Fruit fly (Drosophila melanogaster) whole organism, prepupa: Measurements from ENCODE around the gene CG18808.
A peak's percentile ranks its signal among the peaks of the same experiment; 100 is the strongest.

ENCODE experiments used
- Blimp-1 ChIP-seq: fragments of 200-800 bp; sonication (Bioruptor generic); optimal IDR thresholded peaks from 3 replicates; lab custom pipeline; 2017; ENCODE audit warnings: missing biosample characterization, missing genetic modification characterization, mild to moderate bottlenecking, moderate library complexity, missing genetic modification reagents
- CG10631 ChIP-seq: fragments of 200-800 bp; sonication (Bioruptor generic); optimal IDR thresholded peaks from 2 replicates; lab custom pipeline; 2016; ENCODE audit warnings: missing biosample characterization, missing genetic modification characterization
- CG11294 ChIP-seq: fragments of 200-800 bp; sonication (Bioruptor generic); IDR thresholded peaks from 2 replicates; pipeline ENCODE4 v1.3.6; 2022; ENCODE audit warnings: missing biosample characterization, missing genetic modification characterization
- CG11902 ChIP-seq: fragments of 200-800 bp; sonication (Bioruptor generic); optimal IDR thresholded peaks from 3 replicates; lab custom pipeline; 2016; ENCODE audit warnings: missing biosample characterization, missing genetic modification characterization
- CG15336 ChIP-seq: fragments of 200-800 bp; sonication (Bioruptor generic); IDR thresholded peaks from 2 replicates; pipeline ENCODE4 v1.3.6; 2022; ENCODE audit warnings: missing biosample characterization, missing genetic modification characterization
- CG34406 ChIP-seq: fragments of 200-800 bp; sonication (Bioruptor generic); optimal IDR thresholded peaks from 3 replicates; lab custom pipeline; 2016; ENCODE audit warnings: missing biosample characterization, missing genetic modification characterization
- CG3919 ChIP-seq: fragments of 200-800 bp; sonication (Bioruptor generic); optimal IDR thresholded peaks from 3 replicates; lab custom pipeline; 2016; ENCODE audit warnings: missing biosample characterization, missing genetic modification characterization
- CG6276 ChIP-seq: fragments of 200-800 bp; sonication (Bioruptor generic); optimal IDR thresholded peaks from 2 replicates; lab custom pipeline; 2017; ENCODE audit warnings: missing biosample characterization, mild to moderate bottlenecking, missing genetic modification characterization
- CG6792 ChIP-seq: fragments of 200-800 bp; sonication (Bioruptor generic); optimal IDR thresholded peaks from 3 replicates; lab custom pipeline; 2016; ENCODE audit warnings: missing biosample characterization, missing genetic modification characterization
- CG6854 ChIP-seq: fragments of 200-800 bp; sonication (Bioruptor generic); optimal IDR thresholded peaks from 2 replicates; lab custom pipeline; 2017; ENCODE audit warnings: missing biosample characterization, mild to moderate bottlenecking, missing genetic modification characterization
- CG8632 ChIP-seq: fragments of 200-800 bp; sonication (Bioruptor generic); optimal IDR thresholded peaks from 3 replicates; lab custom pipeline; 2016; ENCODE audit warnings: missing biosample characterization, missing genetic modification characterization
- Eip75B ChIP-seq: fragments of 200-800 bp; sonication (Bioruptor generic); optimal IDR thresholded peaks from 3 replicates; lab custom pipeline; 2016; ENCODE audit warnings: missing biosample characterization, missing genetic modification characterization
- Eip78C ChIP-seq: fragments of 200-800 bp; sonication (Bioruptor generic); peaks from one replicate; lab custom pipeline; 2016; ENCODE audit warnings: missing biosample characterization, missing genetic modification characterization
- Eip93F ChIP-seq: fragments of 200-800 bp; sonication (Bioruptor generic); optimal IDR thresholded peaks from 2 replicates; lab custom pipeline; 2016; ENCODE audit warnings: missing biosample characterization, mild to moderate bottlenecking, missing genetic modification characterization
- Ets96B ChIP-seq: fragments of 200-800 bp; optimal IDR thresholded peaks from 2 replicates; lab custom pipeline; 2019; ENCODE audit warnings: missing biosample characterization, mild to moderate bottlenecking, missing genetic modification characterization, moderate library complexity
- Gug ChIP-seq: fragments of 200-800 bp; sonication (Bioruptor generic); IDR thresholded peaks from 2 replicates; pipeline ENCODE4 v1.3.6; 2022; ENCODE audit warnings: missing biosample characterization, missing genetic modification characterization
- Hr39 ChIP-seq: fragments of 200-800 bp; sonication (Bioruptor generic); optimal IDR thresholded peaks from 2 replicates; lab custom pipeline; 2016; ENCODE audit warnings: missing biosample characterization, missing genetic modification characterization
- Lpt ChIP-seq: fragments of 200-800 bp; sonication (Bioruptor generic); optimal IDR thresholded peaks from 3 replicates; lab custom pipeline; 2016; ENCODE audit warnings: missing biosample characterization, missing genetic modification characterization
- Met ChIP-seq: fragments of 200-800 bp; sonication (Bioruptor generic); optimal IDR thresholded peaks from 3 replicates; lab custom pipeline; 2016; ENCODE audit warnings: missing biosample characterization, missing genetic modification characterization
- Sox102F ChIP-seq: fragments of 200-800 bp; sonication (Bioruptor generic); optimal IDR thresholded peaks from 2 replicates; lab custom pipeline; 2016; ENCODE audit warnings: missing biosample characterization, mild to moderate bottlenecking, missing genetic modification characterization
- Sox14 ChIP-seq: fragments of 200-800 bp; sonication (Bioruptor generic); optimal IDR thresholded peaks from 3 replicates; lab custom pipeline; 2016; ENCODE audit warnings: missing biosample characterization, missing genetic modification characterization
- Sox15 ChIP-seq: fragments of 200-800 bp; sonication (Bioruptor generic); optimal IDR thresholded peaks from 3 replicates; lab custom pipeline; 2016; ENCODE audit warnings: missing biosample characterization, missing genetic modification characterization
- acj6 ChIP-seq: fragments of 200-800 bp; sonication (Bioruptor generic); optimal IDR thresholded peaks from 3 replicates; lab custom pipeline; 2016; ENCODE audit warnings: missing biosample characterization, missing genetic modification characterization
- dsx ChIP-seq: fragments of 200-800 bp; optimal IDR thresholded peaks from 3 replicates; lab custom pipeline; 2019; ENCODE audit warnings: missing biosample characterization, mild to moderate bottlenecking, missing genetic modification characterization, moderate library complexity; ENCODE audit not compliant: poor library complexity, severe bottlenecking
- esn ChIP-seq: fragments of 200-800 bp; sonication (Bioruptor generic); optimal IDR thresholded peaks from 2 replicates; lab custom pipeline; 2016; ENCODE audit warnings: missing biosample characterization, mild to moderate bottlenecking, missing genetic modification characterization, moderate library complexity
- fd85E ChIP-seq: fragments of 200-800 bp; sonication (Bioruptor generic); optimal IDR thresholded peaks from 3 replicates; lab custom pipeline; 2016; ENCODE audit warnings: missing biosample characterization, missing genetic modification characterization
- net ChIP-seq: fragments of 200-800 bp; sonication (Bioruptor generic); optimal IDR thresholded peaks from 3 replicates; lab custom pipeline; 2016; ENCODE audit warnings: missing biosample characterization, missing genetic modification characterization
- pdm3 ChIP-seq: fragments of 200-800 bp; sonication (Bioruptor generic); optimal IDR thresholded peaks from 3 replicates; lab custom pipeline; 2016; ENCODE audit warnings: missing biosample characterization, missing genetic modification characterization
- salr ChIP-seq, 2 experiments: fragments of 200-800 bp; sonication (Bioruptor generic); optimal IDR thresholded peaks; 3 replicates each; lab custom pipeline; 2016 to 2018; ENCODE audit warnings: missing biosample characterization in 2 of 2, missing genetic modification characterization in 2 of 2, mild to moderate bottlenecking in 1 of 2
- spab ChIP-seq: fragments of 200-800 bp; sonication (Bioruptor generic); optimal IDR thresholded peaks from 2 replicates; lab custom pipeline; 2017; ENCODE audit warnings: missing biosample characterization, mild to moderate bottlenecking, missing genetic modification characterization, missing genetic modification reagents
- topi ChIP-seq: fragments of 200-800 bp; sonication (Bioruptor generic); optimal IDR thresholded peaks from 3 replicates; lab custom pipeline; 2016; ENCODE audit warnings: missing biosample characterization, missing genetic modification characterization

Gene CG18808

DNA sequence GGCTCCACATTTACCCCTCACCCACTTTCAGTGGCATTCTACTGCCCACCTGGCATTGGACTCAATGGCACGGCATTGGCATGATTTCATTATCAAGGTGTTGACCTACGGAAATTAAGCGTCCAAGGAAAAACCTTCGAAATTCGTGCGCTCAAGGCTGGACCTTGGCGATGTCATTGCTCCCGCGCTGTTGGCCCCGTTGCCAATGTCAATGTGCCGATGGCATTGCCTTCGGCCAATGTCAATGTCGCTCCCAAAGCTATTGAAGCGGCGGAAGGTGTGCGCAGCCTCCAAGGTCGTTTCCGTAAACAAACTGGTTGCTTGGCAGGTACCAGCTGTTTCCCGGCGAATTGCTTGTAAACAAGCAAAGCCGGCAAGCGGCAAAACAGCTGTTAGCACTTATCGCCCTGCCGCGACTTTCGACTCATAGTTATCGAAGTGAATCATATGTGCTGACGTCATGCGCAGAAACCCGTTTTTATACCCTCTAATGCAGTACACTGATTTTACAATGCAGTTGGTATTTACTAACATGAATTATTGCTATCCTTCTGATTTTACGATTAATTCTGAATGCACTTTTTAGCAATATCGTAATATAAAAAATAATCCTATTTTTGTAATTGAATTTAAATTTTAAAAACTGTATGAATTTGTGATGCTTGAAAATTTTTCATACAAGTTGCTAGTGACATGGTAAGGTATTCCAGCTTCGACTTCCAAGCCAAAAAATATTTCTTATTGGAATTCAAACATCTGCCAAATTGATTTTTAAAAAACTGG, 17.3 kb upstream of the CG18808 start (continued):
- TF ChIP-seq esn (peak; percentile 97), CG6276 (GFP tag; lab: Kevin White, UChicago) (no peak), Hr39 (GFP tag; lab: Kevin White, UChicago) (peak; percentile 91), Sox14 (peak; percentile 94), CG11902 (peak; percentile 87), fd85E (GFP tag; lab: Kevin White, UChicago) (peak; percentile 80), Lpt (GFP tag; lab: Kevin White, UChicago) (peak; percentile 93), pdm3 (GFP tag; lab: Kevin White, UChicago) (peak; percentile 96), Ets96B (tag; lab: Kevin White, UChicago) (no peak), CG6854 (GFP tag; lab: Kevin White, UChicago) (peak; percentile 81)

DNA sequence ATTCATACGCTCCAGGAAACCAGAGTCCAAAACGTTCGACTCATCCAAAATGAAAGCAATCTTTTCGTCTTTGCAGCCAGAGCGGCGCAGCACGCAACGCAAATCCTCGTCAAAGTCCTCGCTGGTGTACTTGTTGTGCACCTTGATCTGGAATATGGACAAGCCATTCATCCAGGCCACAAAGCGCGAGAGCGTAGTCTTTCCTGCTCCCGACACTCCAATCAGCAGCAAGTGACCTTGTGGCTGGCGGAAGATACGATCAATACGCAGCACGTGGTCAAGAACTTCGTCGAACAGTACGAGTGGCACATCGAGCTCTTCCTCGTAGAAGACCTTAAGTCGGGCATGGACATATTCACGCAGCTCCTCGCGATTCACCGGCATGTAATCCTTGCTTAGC, 7.0 kb upstream of the CG18808 start:
- TF ChIP-seq CG6792 (GFP tag; lab: Kevin White, UChicago): no peak
- no peak for TF ChIP-seq salr (GFP tag; optimal IDR thresholded peaks at IDR 0.05; lab: Kevin White, UChicago)
- no peak for TF ChIP-seq CG6854 (GFP tag; lab: Kevin White, UChicago)
- no peak for TF ChIP-seq Gug (GFP tag; lab: Robert Waterston, UW)
- TF ChIP-seq net (GFP tag; lab: Kevin White, UChicago): no peak
- TF ChIP-seq CG15336 (GFP tag; lab: Robert Waterston, UW): no peak
- no peak for TF ChIP-seq CG34406 (GFP tag; lab: Kevin White, UChicago)
- TF ChIP-seq esn: no peak
- TF ChIP-seq Eip75B: no peak
- TF ChIP-seq topi: no peak
- TF ChIP-seq CG10631 (GFP tag; lab: Kevin White, UChicago): no peak
- no peak for TF ChIP-seq Ets96B (tag; lab: Kevin White, UChicago)

DNA sequence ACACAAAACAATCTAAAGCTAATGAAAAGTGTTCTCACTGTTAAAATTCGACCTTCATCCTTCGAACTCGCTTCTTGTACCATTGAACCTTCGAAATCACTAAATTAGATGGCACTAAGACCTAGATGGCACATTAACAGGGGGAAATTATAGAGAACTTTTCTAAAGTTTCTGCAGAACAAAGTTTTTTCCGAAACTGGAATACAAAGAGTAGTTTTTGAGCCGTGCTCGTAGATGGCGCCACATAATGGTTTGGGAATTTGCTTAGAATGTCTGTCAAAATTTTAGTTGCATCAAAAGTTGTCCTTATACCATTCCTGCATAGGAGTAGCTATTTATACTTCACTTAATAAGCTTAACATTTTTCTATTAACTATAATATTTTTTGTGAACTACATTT, 1.5 kb downstream of the CG18808 start:
- TF ChIP-seq CG11294 (GFP tag; lab: Robert Waterston, UW) (no peak), Met (GFP tag; lab: Kevin White, UChicago) (no peak), CG6792 (GFP tag; lab: Kevin White, UChicago) (no peak), acj6 (GFP tag; lab: Kevin White, UChicago) (no peak), Hr39 (GFP tag; lab: Kevin White, UChicago) (no peak), Eip75B (no peak)

DNA sequence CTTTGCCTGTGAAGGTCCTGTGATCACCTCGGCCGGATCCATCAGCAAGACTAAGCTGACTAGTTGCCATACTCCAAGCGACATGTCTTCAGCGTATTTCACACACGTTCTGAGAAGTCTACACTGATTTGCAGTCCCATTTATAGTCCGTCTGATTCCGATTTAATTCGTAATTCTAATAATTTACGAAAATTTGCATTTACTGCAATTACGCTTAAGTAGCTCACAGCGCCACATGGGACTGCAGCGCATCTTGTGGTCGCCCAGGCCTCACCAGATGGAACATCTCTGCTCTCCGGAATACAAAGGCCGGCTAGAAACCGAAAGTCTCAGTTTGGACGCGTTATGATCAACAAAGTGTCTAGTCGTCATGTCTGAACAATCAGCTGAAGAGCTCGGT, 2.0 kb downstream of the CG18808 start, which contains the start of gene CG7509:
TSS of gene CG7509 (minus strand) at position 101 of the 400 bp plus-strand sequence.
- TF ChIP-seq Sox15 (GFP tag; lab: Kevin White, UChicago): no peak
- TF ChIP-seq salr (GFP tag; optimal IDR thresholded peaks at IDR 0.05; lab: Kevin White, UChicago): no peak
- no peak for TF ChIP-seq dsx (GFP tag; lab: Kevin White, UChicago)
- no peak for TF ChIP-seq Sox102F
- no peak for TF ChIP-seq CG3919 (GFP tag; lab: Kevin White, UChicago)
- no peak for TF ChIP-seq CG6276 (GFP tag; lab: Kevin White, UChicago)
- no peak for TF ChIP-seq Eip93F
- no peak for TF ChIP-seq spab (GFP tag; lab: Kevin White, UChicago)
- no peak for TF ChIP-seq Blimp-1 (GFP tag; lab: Kevin White, UChicago)
- TF ChIP-seq CG34406 (GFP tag; lab: Kevin White, UChicago): no peak

DNA sequence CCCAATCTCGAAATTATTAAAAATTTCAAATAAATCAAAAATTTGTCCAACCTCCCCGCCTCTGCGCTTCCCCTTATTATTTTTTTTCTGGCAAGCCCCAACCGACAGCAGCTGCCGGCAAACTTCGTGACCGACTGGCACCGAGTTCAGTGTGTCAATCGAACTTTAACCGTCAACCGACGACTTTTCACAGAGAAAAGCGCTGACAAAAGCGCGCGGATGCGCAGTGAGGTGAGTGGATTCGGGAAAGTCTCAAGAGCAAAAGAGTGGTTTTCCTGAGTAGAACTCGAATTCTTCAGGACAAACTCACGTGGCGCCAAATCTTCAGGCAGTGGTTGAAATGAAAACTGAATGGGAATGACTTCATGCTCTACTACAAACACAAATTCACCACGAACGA, 6.6 kb downstream of the CG18808 start:
- TF ChIP-seq CG8632 (GFP tag; lab: Kevin White, UChicago): no peak
- TF ChIP-seq Eip78C (GFP tag; lab: Kevin White, UChicago): peak; percentile 42
